Fruit fly (Drosophila melanogaster) whole organism, embryonic: ENCODE results near the gene rols.

Experiments used
- Bteb2 ChIP-seq: fragments of 200-800 bp; sonication (Bioruptor generic); optimal IDR thresholded peaks from 2 replicates; lab custom pipeline; 2016; ENCODE audit warnings: missing biosample characterization, missing genetic modification characterization
- CG10979 ChIP-seq: fragments of 200-800 bp; sonication (Bioruptor generic); optimal IDR thresholded peaks from 2 replicates; lab custom pipeline; 2018; ENCODE audit warnings: missing biosample characterization, mild to moderate bottlenecking, missing genetic modification characterization, moderate library complexity
- CG11247 ChIP-seq: fragments of 200-800 bp; sonication (Bioruptor generic); IDR thresholded peaks from 2 replicates; pipeline ENCODE4 v1.3.6; 2022; ENCODE audit warnings: missing biosample characterization, missing genetic modification characterization
- CG14710 ChIP-seq: fragments of 200-800 bp; sonication (Bioruptor generic); optimal IDR thresholded peaks from 3 replicates; lab custom pipeline; 2019; ENCODE audit warnings: missing biosample characterization, mild to moderate bottlenecking, missing genetic modification characterization, moderate library complexity
- CG15514 ChIP-seq: fragments of 200-800 bp; sonication (Bioruptor generic); optimal IDR thresholded peaks from 3 replicates; lab custom pipeline; 2017; ENCODE audit warnings: missing biosample characterization, missing genetic modification characterization, mild to moderate bottlenecking, moderate library complexity, missing genetic modification reagents
- CG16815 ChIP-seq: fragments of 200-800 bp; sonication (Bioruptor generic); optimal IDR thresholded peaks from 3 replicates; lab custom pipeline; 2017; ENCODE audit warnings: missing biosample characterization, mild to moderate bottlenecking, missing genetic modification characterization
- CG17361 ChIP-seq: fragments of 200-800 bp; sonication (Bioruptor generic); IDR thresholded peaks from 3 replicates; pipeline ENCODE4 v1.3.6; 2022; ENCODE audit warnings: missing biosample characterization, missing genetic modification characterization
- CG18011 ChIP-seq: fragments of 200-800 bp; sonication (Bioruptor generic); optimal IDR thresholded peaks from 2 replicates; lab custom pipeline; 2017; ENCODE audit warnings: missing biosample characterization, missing genetic modification characterization, mild to moderate bottlenecking, moderate library complexity, missing genotype
- CG18599 ChIP-seq: fragments of 200-800 bp; sonication (Bioruptor generic); optimal IDR thresholded peaks from 3 replicates; lab custom pipeline; 2017; ENCODE audit warnings: missing biosample characterization, missing genetic modification characterization, mild to moderate bottlenecking, moderate library complexity, missing genetic modification reagents
- CG18619 ChIP-seq: fragments of 200-800 bp; sonication (Bioruptor generic); optimal IDR thresholded peaks from 3 replicates; lab custom pipeline; 2017; ENCODE audit warnings: missing biosample characterization, mild to moderate bottlenecking, missing genetic modification characterization
- CG2678 ChIP-seq: fragments of 200-800 bp; sonication (Bioruptor generic); optimal IDR thresholded peaks from 3 replicates; lab custom pipeline; 2019; ENCODE audit warnings: missing biosample characterization, mild to moderate bottlenecking, missing genetic modification characterization, moderate library complexity
- CG31224 ChIP-seq: fragments of 200-800 bp; sonication (Bioruptor generic); IDR thresholded peaks from 2 replicates; pipeline ENCODE4 v1.3.6; 2022; ENCODE audit warnings: missing biosample characterization, missing genetic modification characterization
- CG32772 ChIP-seq: fragments of 200-800 bp; sonication (Bioruptor generic); IDR thresholded peaks from 2 replicates; pipeline ENCODE4 v1.3.6; 2022; ENCODE audit warnings: missing biosample characterization, missing genetic modification characterization
- CG3281 ChIP-seq: fragments of 200-800 bp; sonication (Bioruptor generic); optimal IDR thresholded peaks from 3 replicates; lab custom pipeline; 2017; ENCODE audit warnings: missing biosample characterization, mild to moderate bottlenecking, missing genetic modification characterization
- CG34422 ChIP-seq: fragments of 200-800 bp; sonication (Bioruptor generic); IDR thresholded peaks from 3 replicates; pipeline ENCODE4 v1.3.6; 2022; ENCODE audit warnings: missing biosample characterization, missing genetic modification characterization
- CG3838 ChIP-seq: fragments of 200-800 bp; sonication (Bioruptor generic); optimal IDR thresholded peaks from 3 replicates; lab custom pipeline; 2016; ENCODE audit warnings: missing biosample characterization, missing genetic modification characterization
- CG4820 ChIP-seq: fragments of 200-800 bp; sonication (Bioruptor generic); optimal IDR thresholded peaks from 3 replicates; lab custom pipeline; 2016; ENCODE audit warnings: missing biosample characterization, missing genetic modification characterization
- CG5180 ChIP-seq: fragments of 200-800 bp; sonication (Bioruptor generic); optimal IDR thresholded peaks from 3 replicates; lab custom pipeline; 2017; ENCODE audit warnings: missing biosample characterization, missing genetic modification characterization, mild to moderate bottlenecking, moderate library complexity, missing genetic modification reagents
- CG6854 ChIP-seq: fragments of 200-800 bp; sonication (Bioruptor generic); optimal IDR thresholded peaks from 3 replicates; lab custom pipeline; 2017; ENCODE audit warnings: missing biosample characterization, mild to moderate bottlenecking, missing genetic modification characterization
- CoRest ChIP-seq: fragments of 200-800 bp; sonication (Bioruptor generic); optimal IDR thresholded peaks from 3 replicates; lab custom pipeline; 2018; ENCODE audit warnings: missing biosample characterization, mild to moderate bottlenecking, missing genetic modification characterization, moderate library complexity
- D ChIP-seq, 2 experiments: fragments of 200-800 bp in 1 of 2; fragments of >200 bp in 1 of 2; sonication (Bioruptor generic) in 1 of 2; optimal IDR thresholded peaks; 2 replicates in 1 of 2; 3 replicates in 1 of 2; lab custom pipeline; 2017; ENCODE audit warnings: mild to moderate bottlenecking in 1 of 2, missing biosample characterization in 1 of 2, missing genetic modification characterization in 1 of 2, missing genetic modification reagents in 1 of 2
- D19A ChIP-seq: fragments of 200-800 bp; optimal IDR thresholded peaks from 3 replicates; lab custom pipeline; 2019; ENCODE audit warnings: missing biosample characterization, mild to moderate bottlenecking, missing genetic modification characterization, moderate library complexity
- Dfd ChIP-seq, 2 experiments: fragments of >200 bp; optimal IDR thresholded peaks; 2 replicates each; lab custom pipeline; 2017; ENCODE audit warnings: missing biosample characterization in 2 of 2, missing genetic modification characterization in 2 of 2
- Gsc ChIP-seq: fragments of 200-800 bp; sonication (Bioruptor generic); IDR thresholded peaks from 2 replicates; pipeline ENCODE4 v1.3.6; 2022; ENCODE audit warnings: missing biosample characterization, missing genetic modification characterization
- Meics ChIP-seq: fragments of 200-800 bp; sonication (Bioruptor generic); optimal IDR thresholded peaks from 2 replicates; lab custom pipeline; 2017; ENCODE audit warnings: missing biosample characterization, mild to moderate bottlenecking, missing genetic modification characterization
- Sox100B ChIP-seq: fragments of 200-800 bp; sonication (Bioruptor generic); optimal IDR thresholded peaks from 3 replicates; lab custom pipeline; 2018; ENCODE audit warnings: missing biosample characterization, mild to moderate bottlenecking, missing genetic modification characterization
- aop ChIP-seq: fragments of 200-800 bp; sonication (Bioruptor generic); IDR thresholded peaks from 2 replicates; pipeline ENCODE4 v1.3.6; 2022; ENCODE audit warnings: missing biosample characterization, missing genetic modification characterization
- bowl ChIP-seq: fragments of 200-800 bp; sonication (Bioruptor generic); IDR thresholded peaks from 2 replicates; pipeline ENCODE4 v1.3.6; 2022; ENCODE audit warnings: missing biosample characterization, missing genetic modification characterization
- chm ChIP-seq: fragments of 200-800 bp; sonication (Bioruptor generic); IDR thresholded peaks from 2 replicates; pipeline ENCODE4 v1.3.6; 2022; ENCODE audit warnings: missing biosample characterization, missing genetic modification characterization
- crp ChIP-seq, 2 experiments: fragments of 200-800 bp; sonication (Bioruptor generic); optimal IDR thresholded peaks; 2 replicates in 1 of 2; 3 replicates in 1 of 2; lab custom pipeline; 2017; ENCODE audit warnings: missing biosample characterization in 2 of 2, missing genetic modification characterization in 2 of 2, mild to moderate bottlenecking in 1 of 2, moderate library complexity in 1 of 2
- dm ChIP-seq: fragments of 200-800 bp; sonication (Bioruptor generic); optimal IDR thresholded peaks from 3 replicates; lab custom pipeline; 2016; ENCODE audit warnings: missing biosample characterization, missing genetic modification characterization
- dmrt11E ChIP-seq: fragments of 200-800 bp; sonication (Bioruptor generic); optimal IDR thresholded peaks from 3 replicates; lab custom pipeline; 2018; ENCODE audit warnings: missing biosample characterization, mild to moderate bottlenecking, missing genetic modification characterization, moderate library complexity
- fru ChIP-seq: fragments of >200 bp; optimal IDR thresholded peaks from 2 replicates; lab custom pipeline; 2017
- gcm2 ChIP-seq: fragments of 200-800 bp; sonication (Bioruptor generic); optimal IDR thresholded peaks from 2 replicates; lab custom pipeline; 2016; ENCODE audit warnings: missing biosample characterization, missing genetic modification characterization
- hkb ChIP-seq, 2 experiments: fragments of 200-800 bp in 1 of 2; fragments of >200 bp in 1 of 2; sonication (Bioruptor generic) in 1 of 2; IDR thresholded peaks in 1 of 2; optimal IDR thresholded peaks in 1 of 2; 2 replicates each; pipeline versions ENCODE4 v1.3.6 to Lab custom; 2017 to 2022; ENCODE audit warnings: missing biosample characterization in 1 of 2, missing genetic modification characterization in 1 of 2
- klu ChIP-seq: fragments of 200-800 bp; sonication (Bioruptor generic); IDR thresholded peaks from 2 replicates; pipeline ENCODE4 v1.3.6; 2022; ENCODE audit warnings: missing biosample characterization, missing genetic modification characterization
- kni ChIP-seq: fragments of 200-800 bp; sonication (Bioruptor generic); optimal IDR thresholded peaks from 3 replicates; lab custom pipeline; 2017; ENCODE audit warnings: mild to moderate bottlenecking, missing biosample characterization, missing genetic modification reagents, missing genetic modification characterization
- knrl ChIP-seq: fragments of 200-800 bp; sonication (Bioruptor generic); IDR thresholded peaks from 3 replicates; pipeline ENCODE4 v1.3.6; 2022; ENCODE audit warnings: missing biosample characterization, missing genetic modification characterization; ENCODE audit not compliant: partially characterized antibody
- nmo ChIP-seq: fragments of 200-800 bp; sonication (Bioruptor generic); optimal IDR thresholded peaks from 2 replicates; lab custom pipeline; 2018; ENCODE audit warnings: missing biosample characterization, mild to moderate bottlenecking, missing genetic modification characterization, moderate library complexity
- onecut ChIP-seq: fragments of 200-800 bp; sonication (Bioruptor generic); IDR thresholded peaks from 2 replicates; pipeline ENCODE4 v1.3.6; 2022; ENCODE audit warnings: missing biosample characterization, missing genetic modification characterization
- otp ChIP-seq: fragments of 200-800 bp; sonication (Bioruptor generic); IDR thresholded peaks from 3 replicates; pipeline ENCODE4, ENCODE4 v1.3.6; 2022; ENCODE audit warnings: missing biosample characterization, missing genetic modification characterization
- peb ChIP-seq: fragments of 200-800 bp; sonication (Bioruptor generic); IDR thresholded peaks from 2 replicates; pipeline ENCODE4 v1.3.6; 2022; ENCODE audit warnings: missing biosample characterization, missing genetic modification characterization
- pum ChIP-seq: fragments of 200-800 bp; sonication (Bioruptor generic); optimal IDR thresholded peaks from 2 replicates; lab custom pipeline; 2016; ENCODE audit warnings: missing biosample characterization, missing genetic modification characterization
- sd ChIP-seq: fragments of 200-800 bp; sonication (Bioruptor generic); optimal IDR thresholded peaks from 3 replicates; lab custom pipeline; 2018; ENCODE audit warnings: missing biosample characterization, mild to moderate bottlenecking, missing genetic modification characterization, moderate library complexity
- sqz ChIP-seq: fragments of 200-800 bp; sonication (Bioruptor generic); optimal IDR thresholded peaks from 3 replicates; lab custom pipeline; 2018; ENCODE audit warnings: missing biosample characterization, mild to moderate bottlenecking, missing genetic modification characterization
- tin ChIP-seq: fragments of 200-800 bp; sonication (Bioruptor generic); optimal IDR thresholded peaks from 3 replicates; lab custom pipeline; 2016; ENCODE audit warnings: missing biosample characterization, missing genetic modification characterization
- usp ChIP-seq: fragments of >200 bp; optimal IDR thresholded peaks from 2 replicates; lab custom pipeline; 2017; ENCODE audit warnings: missing biosample characterization, missing genetic modification characterization
- z ChIP-seq: fragments of 200-800 bp; sonication (Bioruptor generic); IDR thresholded peaks from 3 replicates; pipeline ENCODE4 v1.3.6; 2022; ENCODE audit warnings: missing biosample characterization, missing genetic modification characterization
- zfh2 ChIP-seq: fragments of 200-800 bp; sonication (Bioruptor generic); optimal IDR thresholded peaks from 2 replicates; lab custom pipeline; 2016; ENCODE audit warnings: missing biosample characterization, missing genetic modification characterization

rols gene

DNA sequence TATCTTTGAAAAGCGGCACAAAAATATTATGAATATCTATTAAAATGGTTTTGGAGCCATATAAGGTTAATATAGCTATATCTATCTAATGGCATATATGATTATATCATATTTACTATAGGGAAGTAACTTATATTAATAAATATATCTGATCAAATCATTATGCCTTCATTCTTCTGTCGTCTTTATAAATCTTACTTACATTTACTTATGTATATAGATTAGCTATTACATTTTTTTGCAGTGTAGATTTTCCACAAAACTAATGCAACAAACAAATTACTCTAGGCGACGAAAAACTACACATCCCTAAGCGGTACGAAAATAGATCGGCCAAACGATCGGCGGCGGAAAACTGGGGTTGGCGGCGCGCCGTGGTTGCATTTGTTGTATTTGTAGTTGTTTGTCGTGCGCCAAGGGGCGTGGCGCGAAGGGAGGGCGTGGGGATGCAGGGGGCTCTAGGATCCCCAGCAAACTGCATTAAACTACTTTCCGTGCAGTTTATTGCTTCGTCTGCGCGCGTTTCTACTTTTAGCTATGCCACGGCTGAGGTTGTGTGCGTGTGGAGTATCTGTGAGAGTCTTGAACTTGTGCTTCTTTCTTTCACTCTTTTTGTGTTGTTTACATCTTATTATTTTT is 1.1 kb downstream of the rols start:
- no peak for TF ChIP-seq tin (GFP tag; lab: Kevin White, UChicago)
- TF ChIP-seq sd (tag; lab: Kevin White, UChicago), result no peak
- TF ChIP-seq Meics (GFP tag; lab: Kevin White, UChicago), result no peak
- no peak for TF ChIP-seq CG18011
- no peak for TF ChIP-seq CG18619 (GFP tag; lab: Kevin White, UChicago)
- peak; percentile 31 for TF ChIP-seq nmo (GFP tag; lab: Kevin White, UChicago)
- TF ChIP-seq CG31224, result no peak
- TF ChIP-seq peb (GFP tag; lab: Robert Waterston, UW), result 0 out of 2 replicates have a peak, but pooled peaks have one; percentile 8
- TF ChIP-seq CG3281 (GFP tag; lab: Kevin White, UChicago), result no peak
- TF ChIP-seq Bteb2 (GFP tag; lab: Kevin White, UChicago), result no peak
- TF ChIP-seq CG16815 (GFP tag; lab: Kevin White, UChicago), result peak; percentile 1
- no peak for TF ChIP-seq dm (GFP tag; lab: Kevin White, UChicago)
- TF ChIP-seq CG17361 (GFP tag; lab: Robert Waterston, UW), result peak; percentile 25; the same call in 1 of the 3 replicates
- TF ChIP-seq CG2678 (tag; lab: Kevin White, UChicago), result no peak
- no peak for TF ChIP-seq knrl (GFP tag; lab: Robert Waterston, UW)
- TF ChIP-seq CG14710 (tag; lab: Kevin White, UChicago), result peak; percentile 18
- no peak for TF ChIP-seq CG11247 (GFP tag; lab: Robert Waterston, UW)
- no peak for TF ChIP-seq Sox100B (GFP tag; lab: Kevin White, UChicago)
- no peak for TF ChIP-seq crp (GFP tag; optimal IDR thresholded peaks at IDR 0.05; lab: Kevin White, UChicago)
- TF ChIP-seq sqz, result no peak
- TF ChIP-seq D (optimal IDR thresholded peaks at IDR 0.05; lab: Kevin White, UChicago), result no peak
- TF ChIP-seq D (GFP tag; optimal IDR thresholded peaks at IDR 0.05; lab: Kevin White, UChicago), result no peak
- no peak for TF ChIP-seq CG4820 (GFP tag; lab: Kevin White, UChicago)
- TF ChIP-seq CG34422, result no peak
- peak; percentile 22 for TF ChIP-seq D19A
- TF ChIP-seq CG6854, result no peak
- TF ChIP-seq Dfd (GFP tag; optimal IDR thresholded peaks at IDR 0.05; lab: Kevin White, UChicago), result no peak
- TF ChIP-seq otp (GFP tag; lab: Robert Waterston, UW), result no peak
- TF ChIP-seq zfh2 (GFP tag; lab: Kevin White, UChicago), result no peak
- TF ChIP-seq z (GFP tag; lab: Robert Waterston, UW), result no peak
- TF ChIP-seq kni (GFP tag; lab: Kevin White, UChicago), result no peak
- no peak for TF ChIP-seq klu (GFP tag; lab: Robert Waterston, UW)
- TF ChIP-seq CG32772 (GFP tag; lab: Robert Waterston, UW), result no peak
- TF ChIP-seq fru (lab: Kevin White, UChicago), result no peak
- TF ChIP-seq pum (GFP tag; lab: Kevin White, UChicago), result no peak
- TF ChIP-seq CG15514 (GFP tag; lab: Kevin White, UChicago), result no peak
- TF ChIP-seq CG5180 (GFP tag; lab: Kevin White, UChicago), result no peak
- peak; percentile 66 for TF ChIP-seq dmrt11E (tag; lab: Kevin White, UChicago)
- TF ChIP-seq hkb (optimal IDR thresholded peaks at IDR 0.05; lab: Kevin White, UChicago), result no peak
- no peak for TF ChIP-seq hkb (GFP tag; IDR thresholded peaks at IDR 0.05; lab: Robert Waterston, UW)
- no peak for TF ChIP-seq Gsc (GFP tag; lab: Robert Waterston, UW)
- no peak for TF ChIP-seq CoRest (tag; lab: Kevin White, UChicago)
- no peak for TF ChIP-seq CG3838 (GFP tag; lab: Kevin White, UChicago)
- no peak for TF ChIP-seq CG18599
- no peak for TF ChIP-seq aop
- no peak for TF ChIP-seq onecut (GFP tag; lab: Robert Waterston, UW)
- no peak for TF ChIP-seq bowl (GFP tag; lab: Robert Waterston, UW)
- peak; percentile 61 for TF ChIP-seq CG10979 (tag; lab: Kevin White, UChicago)
- no peak for TF ChIP-seq chm
- no peak for TF ChIP-seq usp (GFP tag; lab: Kevin White, UChicago)
- TF ChIP-seq gcm2 (GFP tag; lab: Kevin White, UChicago), result no peak
